Worm (Caenorhabditis elegans) whole organism, L1 larva: Measurements from ENCODE around the gene T25B9.1.

Source experiments
- C16A3.4 ChIP-seq: fragments of 150-350 bp; optimal IDR thresholded peaks from 2 replicates; lab custom pipeline; 2014; ENCODE audit warnings: missing biosample characterization, missing genetic modification characterization
- F16B12.6 ChIP-seq: fragments of 150-350 bp; optimal IDR thresholded peaks from 2 replicates; lab custom pipeline; 2014; ENCODE audit warnings: missing biosample characterization, missing genetic modification characterization
- aha-1 ChIP-seq: fragments of 150-350 bp; optimal IDR thresholded peaks from 2 replicates; lab custom pipeline; 2014; ENCODE audit warnings: missing biosample characterization, missing genetic modification characterization
- alr-1 ChIP-seq: fragments of 200-800 bp; sonication (Bioruptor generic); optimal IDR thresholded peaks from 2 replicates; lab custom pipeline; 2018; ENCODE audit warnings: borderline replicate concordance, mild to moderate bottlenecking, missing genetic modification characterization, missing compliant biosample characterization
- ama-1 ChIP-seq: fragments of 150-350 bp; optimal IDR thresholded peaks from 2 replicates; lab custom pipeline; 2014
- blmp-1 ChIP-seq: fragments of 150-350 bp; optimal IDR thresholded peaks from 2 replicates; lab custom pipeline; 2014; ENCODE audit warnings: missing biosample characterization, missing genetic modification characterization
- ceh-8 ChIP-seq: fragments of 200-800 bp; sonication (Bioruptor generic); optimal IDR thresholded peaks from 2 replicates; lab custom pipeline; 2018; ENCODE audit warnings: mild to moderate bottlenecking, missing genetic modification characterization, moderate library complexity, missing compliant biosample characterization
- ceh-82 ChIP-seq, 3 experiments: fragments of 150-350 bp in 1 of 3; sonication (generic microtip) in 2 of 3; optimal IDR thresholded peaks; 2 replicates each; lab custom pipeline; 2014 to 2017; ENCODE audit warnings: missing biosample characterization in 3 of 3, missing genetic modification characterization in 3 of 3
- ceh-90 ChIP-seq: sonication (generic microtip); optimal IDR thresholded peaks from 2 replicates; lab custom pipeline; 2016; ENCODE audit warnings: missing genetic modification characterization, missing compliant biosample characterization
- ces-1 ChIP-seq: fragments of 150-350 bp; optimal IDR thresholded peaks from 2 replicates; lab custom pipeline; 2014; ENCODE audit warnings: missing biosample characterization, missing genetic modification reagents, missing genetic modification characterization
- dpl-1 ChIP-seq, 3 experiments: fragments of 150-350 bp in 2 of 3; sonication (generic microtip) in 1 of 3; optimal IDR thresholded peaks; 2 replicates each; lab custom pipeline; 2014 to 2017; ENCODE audit warnings: missing biosample characterization in 3 of 3, missing genetic modification characterization in 3 of 3, missing genetic modification reagents in 3 of 3
- efl-3 ChIP-seq: fragments of 200-800 bp; sonication (Bioruptor generic); optimal IDR thresholded peaks from 2 replicates; lab custom pipeline; 2018; ENCODE audit warnings: mild to moderate bottlenecking, missing genetic modification characterization, missing compliant biosample characterization
- egl-13 ChIP-seq: sonication (generic microtip); optimal IDR thresholded peaks from 2 replicates; lab custom pipeline; 2016; ENCODE audit warnings: missing genotype, missing genetic modification reagents, missing genetic modification characterization, missing compliant biosample characterization
- elt-3 ChIP-seq, 6 experiments: fragments of 150-350 bp in 1 of 6; sonication (generic microtip); optimal IDR thresholded peaks; 2 replicates each; lab custom pipeline; 2017 to 2018; ENCODE audit warnings: missing biosample characterization in 6 of 6, missing genetic modification characterization in 6 of 6, inconsistent platforms in 1 of 6
- ets-5 ChIP-seq: fragments of 200-800 bp; sonication (Bioruptor generic); IDR thresholded peaks from 2 replicates; pipeline ENCODE4 v1.3.6; 2022; ENCODE audit warnings: missing genetic modification characterization, missing compliant biosample characterization
- fkh-4 ChIP-seq: sonication (generic microtip); optimal IDR thresholded peaks from 2 replicates; lab custom pipeline; 2016; ENCODE audit warnings: missing compliant biosample characterization, missing genetic modification characterization, borderline replicate concordance
- fkh-8 ChIP-seq: sonication (generic microtip); optimal IDR thresholded peaks from 2 replicates; lab custom pipeline; 2016; ENCODE audit warnings: mild to moderate bottlenecking, missing genetic modification characterization, missing compliant biosample characterization
- fos-1 ChIP-seq: fragments of 150-350 bp; optimal IDR thresholded peaks from 2 replicates; lab custom pipeline; 2014; ENCODE audit warnings: missing biosample characterization, missing genetic modification characterization
- grh-1 ChIP-seq: fragments of 200-800 bp; sonication (Bioruptor generic); IDR thresholded peaks from 2 replicates; pipeline ENCODE4 v1.3.6; 2022; ENCODE audit warnings: missing genetic modification reagents, missing genetic modification characterization, missing compliant biosample characterization
- irx-1 ChIP-seq: sonication (generic microtip); optimal IDR thresholded peaks from 2 replicates; lab custom pipeline; 2016; ENCODE audit warnings: missing genetic modification characterization, missing compliant biosample characterization
- isw-1 ChIP-seq: fragments of 200-800 bp; sonication (Bioruptor generic); IDR thresholded peaks from 2 replicates; pipeline ENCODE4 v1.3.6; 2022; ENCODE audit warnings: missing genetic modification characterization, missing compliant biosample characterization
- jun-1 ChIP-seq: fragments of 150-350 bp; optimal IDR thresholded peaks from 2 replicates; lab custom pipeline; 2014; ENCODE audit warnings: missing biosample characterization, missing genetic modification reagents, missing genetic modification characterization
- lin-13 ChIP-seq: fragments of 150-350 bp; optimal IDR thresholded peaks from 2 replicates; lab custom pipeline; 2014; ENCODE audit warnings: missing biosample characterization, missing genetic modification reagents, missing genetic modification characterization
- lin-14 ChIP-seq: fragments of 200-800 bp; sonication (Bioruptor generic); optimal IDR thresholded peaks from 2 replicates; lab custom pipeline; 2018; ENCODE audit warnings: mild to moderate bottlenecking, missing genetic modification characterization, moderate library complexity, missing compliant biosample characterization
- lin-15B ChIP-seq: fragments of 150-350 bp; sonication (generic microtip); optimal IDR thresholded peaks from 3 replicates; lab custom pipeline; 2014; ENCODE audit warnings: missing biosample characterization, missing genetic modification characterization
- lin-35 ChIP-seq, 2 experiments: fragments of 150-350 bp; optimal IDR thresholded peaks; 2 replicates each; lab custom pipeline; 2014; ENCODE audit warnings: missing biosample characterization in 2 of 2, missing genetic modification characterization in 2 of 2, missing genetic modification reagents in 2 of 2
- lin-39 ChIP-seq: fragments of 150-350 bp; optimal IDR thresholded peaks from 2 replicates; lab custom pipeline; 2014; ENCODE audit warnings: missing biosample characterization, missing genetic modification reagents, missing genetic modification characterization
- lir-3 ChIP-seq: sonication (generic microtip); optimal IDR thresholded peaks from 2 replicates; lab custom pipeline; 2016; ENCODE audit warnings: mild to moderate bottlenecking, missing genetic modification characterization, moderate library complexity, missing compliant biosample characterization; ENCODE audit not compliant: poor library complexity
- lsy-2 ChIP-seq, 2 experiments: fragments of 150-350 bp; optimal IDR thresholded peaks; 2 replicates each; lab custom pipeline; 2014; ENCODE audit warnings: missing biosample characterization in 2 of 2, missing genetic modification characterization in 2 of 2
- mdl-1 ChIP-seq, 2 experiments: fragments of 150-350 bp; optimal IDR thresholded peaks; 2 replicates each; lab custom pipeline; 2014 to 2017; ENCODE audit warnings: missing biosample characterization in 2 of 2, missing genetic modification characterization in 2 of 2, inconsistent platforms in 1 of 2
- mep-1 ChIP-seq: fragments of 150-350 bp; optimal IDR thresholded peaks from 2 replicates; lab custom pipeline; 2014; ENCODE audit warnings: missing biosample characterization, missing genetic modification characterization
- nhr-11 ChIP-seq: fragments of 150-350 bp; optimal IDR thresholded peaks from 2 replicates; lab custom pipeline; 2014; ENCODE audit warnings: missing biosample characterization, missing genetic modification characterization
- nhr-19 ChIP-seq: fragments of 200-800 bp; sonication (Bioruptor generic); conservative IDR thresholded peaks from 2 replicates; pipeline ENCODE4 v1.3.6; 2022; ENCODE audit warnings: missing genetic modification characterization, missing compliant biosample characterization
- nhr-20 ChIP-seq: sonication (generic microtip); optimal IDR thresholded peaks from 2 replicates; lab custom pipeline; 2016; ENCODE audit warnings: mild to moderate bottlenecking, missing genetic modification characterization, missing compliant biosample characterization
- nhr-76 ChIP-seq: sonication (generic microtip); optimal IDR thresholded peaks from 2 replicates; lab custom pipeline; 2017; ENCODE audit warnings: missing biosample characterization, missing genetic modification characterization
- nhr-77 ChIP-seq: fragments of 150-350 bp; optimal IDR thresholded peaks from 2 replicates; lab custom pipeline; 2014; ENCODE audit warnings: missing biosample characterization, missing genetic modification characterization
- nhr-84 ChIP-seq: sonication (generic microtip); optimal IDR thresholded peaks from 2 replicates; lab custom pipeline; 2017; ENCODE audit warnings: missing biosample characterization, missing genetic modification characterization
- nhr-85 ChIP-seq: sonication (generic microtip); peaks from one replicate; lab custom pipeline; 2016; ENCODE audit warnings: missing genetic modification characterization, inconsistent platforms, missing compliant biosample characterization
- pag-3 ChIP-seq: sonication (generic microtip); optimal IDR thresholded peaks from 2 replicates; lab custom pipeline; 2017; ENCODE audit warnings: missing genetic modification characterization, mild to moderate bottlenecking, missing compliant biosample characterization, antibody characterized with exemption, borderline replicate concordance; ENCODE audit not compliant: insufficient read depth
- pax-3 ChIP-seq: fragments of 200-800 bp; sonication (Bioruptor generic); optimal IDR thresholded peaks from 2 replicates; lab custom pipeline; 2018; ENCODE audit warnings: mild to moderate bottlenecking, missing genetic modification characterization, moderate library complexity, missing compliant biosample characterization
- rnt-1 ChIP-seq: sonication (generic microtip); optimal IDR thresholded peaks from 2 replicates; lab custom pipeline; 2016; ENCODE audit warnings: mild to moderate bottlenecking, missing genetic modification characterization, moderate library complexity, missing compliant biosample characterization
- sptf-1 ChIP-seq: fragments of 150-350 bp; optimal IDR thresholded peaks from 2 replicates; lab custom pipeline; 2014; ENCODE audit warnings: missing biosample characterization, missing genetic modification characterization
- swsn-7 ChIP-seq: sonication (generic microtip); optimal IDR thresholded peaks from 2 replicates; lab custom pipeline; 2016; ENCODE audit warnings: missing genetic modification characterization, missing compliant biosample characterization
- tlp-1 ChIP-seq: fragments of 150-350 bp; optimal IDR thresholded peaks from 2 replicates; lab custom pipeline; 2014; ENCODE audit warnings: missing biosample characterization, missing genetic modification characterization
- unc-30 ChIP-seq: sonication (generic microtip); optimal IDR thresholded peaks from 2 replicates; lab custom pipeline; 2017; ENCODE audit warnings: missing biosample characterization, missing genetic modification characterization
- unc-62 ChIP-seq: fragments of 150-350 bp; optimal IDR thresholded peaks from 2 replicates; lab custom pipeline; 2014; ENCODE audit warnings: missing biosample characterization, missing genetic modification reagents, missing genetic modification characterization
- unc-86 ChIP-seq: sonication (generic microtip); optimal IDR thresholded peaks from 2 replicates; lab custom pipeline; 2016; ENCODE audit warnings: missing genetic modification characterization, missing compliant biosample characterization
- unc-98 ChIP-seq: fragments of 200-800 bp; sonication (Bioruptor generic); IDR thresholded peaks from 2 replicates; pipeline ENCODE4 v1.3.6; 2022; ENCODE audit warnings: missing genetic modification characterization, missing compliant biosample characterization
- zip-4 ChIP-seq: fragments of 200-800 bp; sonication (Bioruptor generic); optimal IDR thresholded peaks from 2 replicates; lab custom pipeline; 2018; ENCODE audit warnings: mild to moderate bottlenecking, missing genetic modification characterization, moderate library complexity, missing compliant biosample characterization
- ztf-11 ChIP-seq, 2 experiments: sonication (generic microtip); optimal IDR thresholded peaks; 2 replicates each; lab custom pipeline; 2016 to 2017; ENCODE audit warnings: missing genetic modification characterization in 2 of 2, missing biosample characterization in 1 of 2, missing compliant biosample characterization in 1 of 2
- ztf-4 ChIP-seq: fragments of 150-350 bp; optimal IDR thresholded peaks from 2 replicates; lab custom pipeline; 2014; ENCODE audit warnings: missing biosample characterization, missing genetic modification characterization

The T25B9.1 gene

DNA sequence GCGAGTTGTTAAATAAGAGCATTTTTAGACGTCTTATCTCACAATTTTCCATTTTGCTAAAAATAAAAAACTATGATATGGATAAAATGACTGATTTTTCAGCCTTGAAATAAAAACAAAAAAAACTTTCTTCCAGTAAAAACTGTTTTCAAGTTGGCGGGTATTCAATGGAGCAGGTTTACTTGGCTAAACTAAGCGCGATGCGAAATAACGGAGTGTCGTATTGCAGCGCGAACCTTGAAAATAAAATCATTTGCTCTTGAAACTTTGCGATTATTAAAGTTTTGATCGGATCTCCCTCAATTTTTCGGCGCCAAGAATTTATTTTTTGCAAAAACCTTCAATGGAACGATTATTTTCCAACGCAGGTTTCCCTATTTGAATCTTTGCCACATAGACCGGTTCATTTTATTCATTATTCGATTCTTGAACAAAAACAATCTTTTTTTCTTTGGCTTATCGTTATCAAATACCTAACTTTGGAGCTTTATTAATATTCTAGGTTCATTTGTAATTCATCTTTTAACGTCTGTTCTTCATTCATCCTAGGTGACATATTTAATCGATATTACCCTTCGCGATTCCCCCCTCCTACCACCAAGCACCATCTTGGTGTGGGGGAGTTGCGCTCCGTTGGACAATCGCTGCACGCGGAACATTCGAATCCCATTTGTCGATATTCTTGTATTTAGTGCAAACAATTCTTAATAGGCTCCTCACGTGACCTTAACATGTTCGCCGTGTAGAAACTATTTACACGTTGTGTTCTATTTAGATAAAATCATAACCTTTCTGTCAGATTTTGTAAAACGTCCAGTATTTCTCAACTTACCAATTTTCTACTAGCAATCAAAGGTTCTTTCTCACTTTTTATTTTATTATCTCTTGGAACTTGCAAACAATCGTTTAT is 15.2 kb downstream of the T25B9.1 start, which contains the start of the genes orc-5 and cyb-1:
TSS of gene orc-5 (minus strand) at position 62 of the 910 bp plus-strand sequence.
TSS of gene cyb-1 (plus strand) at position 690 of the 910 bp plus-strand sequence.
- TF ChIP-seq unc-98 (no peak), nhr-77 (peak; percentile 51), lir-3 (tag; lab: Kevin White, UChicago) (peak; percentile 55), lin-13 (peak; percentile 82), alr-1 (tag; lab: Kevin White, UChicago) (no peak), nhr-84 (tag; lab: Kevin White, UChicago) (no peak), tlp-1 (no peak), ceh-82 (tag; optimal IDR thresholded peaks at IDR 0.05; lab: Kevin White, UChicago) (peak; percentile 56 to 81 (median 71)), swsn-7 (tag; lab: Kevin White, UChicago) (peak; percentile 81), fos-1 (tag; lab: Kevin White, UChicago) (peak; percentile 34), F16B12.6 (tag; lab: Kevin White, UChicago) (peak; percentile 41), C16A3.4 (tag; lab: Kevin White, UChicago) (peak; percentile 86), sptf-1 (tag; lab: Kevin White, UChicago) (no peak), irx-1 (peak; percentile 65), nhr-20 (tag; lab: Kevin White, UChicago) (peak; percentile 80), unc-30 (no peak), efl-3 (GFP tag; lab: Kevin White, UChicago) (no peak), dpl-1 (GFP tag; optimal IDR thresholded peaks at IDR 0.05; lab: Kevin White, UChicago) (peak; percentile 97 to 98 (median 97)), nhr-19 (GFP tag; lab: Robert Waterston, UW) (peak; percentile 82), lin-14 (GFP tag; lab: Kevin White, UChicago) (peak; percentile 74), blmp-1 (tag; lab: Kevin White, UChicago) (peak; percentile 87), isw-1 (GFP tag; lab: Robert Waterston, UW) (peak; percentile 76), egl-13 (peak; percentile 20), zip-4 (GFP tag; lab: Kevin White, UChicago) (no peak), mdl-1 (tag; optimal IDR thresholded peaks at IDR 0.05; lab: Kevin White, UChicago) (peak in 1 of 2 experiments; percentile 66), ces-1 (no peak), fkh-4 (tag; lab: Kevin White, UChicago) (no peak), fkh-8 (tag; lab: Kevin White, UChicago) (peak; percentile 52), jun-1 (peak; percentile 58), pax-3 (no peak), grh-1 (GFP tag; lab: Robert Waterston, UW) (peak; percentile 74), unc-62 (no peak), lsy-2 (tag; optimal IDR thresholded peaks at IDR 0.05; lab: Kevin White, UChicago) (peak; percentile 85 to 93), ama-1 (lab: Kevin White, UChicago) (no peak), ztf-4 (tag; lab: Kevin White, UChicago) (no peak), lin-35 (GFP tag; optimal IDR thresholded peaks at IDR 0.05; lab: Kevin White, UChicago) (peak; percentile 97 to 99), unc-86 (tag; lab: Kevin White, UChicago) (peak; percentile 71), lin-39 (peak; percentile 44), pag-3 (tag; lab: Kevin White, UChicago) (no peak), elt-3 (tag; optimal IDR thresholded peaks at IDR 0.05; lab: Kevin White, UChicago) (peak in 4 of 6 experiments; percentile 17 to 81 (median 44)), ztf-11 (tag; optimal IDR thresholded peaks at IDR 0.05; lab: Kevin White, UChicago) (no peak), ceh-90 (tag; lab: Kevin White, UChicago) (peak; percentile 19), nhr-85 (tag; lab: Kevin White, UChicago) (peak; percentile 79), lin-15B (tag; lab: Kevin White, UChicago) (peak; percentile 95), ets-5 (no peak), mep-1 (peak; percentile 80), nhr-76 (tag; lab: Kevin White, UChicago) (no peak), aha-1 (tag; lab: Kevin White, UChicago) (peak; percentile 10), rnt-1 (tag; lab: Kevin White, UChicago) (peak; percentile 87), nhr-11 (peak; percentile 44), ceh-8 (GFP tag; lab: Kevin White, UChicago) (peak; percentile 3)
